Worm (Caenorhabditis elegans) whole organism, L1 larva: ENCODE results near the gene F02C12.2.

Experiments used
- blmp-1 ChIP-seq: fragments of 150-350 bp; optimal IDR thresholded peaks from 2 replicates; lab custom pipeline; 2014; ENCODE audit warnings: missing biosample characterization, missing genetic modification characterization
- ceh-63 ChIP-seq: fragments of 200-800 bp; sonication (Bioruptor generic); optimal IDR thresholded peaks from 2 replicates; lab custom pipeline; 2018; ENCODE audit warnings: mild to moderate bottlenecking, missing genetic modification characterization, missing compliant biosample characterization
- ceh-8 ChIP-seq: fragments of 200-800 bp; sonication (Bioruptor generic); optimal IDR thresholded peaks from 2 replicates; lab custom pipeline; 2018; ENCODE audit warnings: mild to moderate bottlenecking, missing genetic modification characterization, moderate library complexity, missing compliant biosample characterization
- ceh-88 ChIP-seq: fragments of 200-800 bp; sonication (Bioruptor generic); IDR thresholded peaks from 2 replicates; pipeline ENCODE4 v1.3.6; 2022; ENCODE audit warnings: missing genetic modification characterization, missing compliant biosample characterization
- dpl-1 ChIP-seq, 3 experiments: fragments of 150-350 bp in 2 of 3; sonication (generic microtip) in 1 of 3; optimal IDR thresholded peaks; 2 replicates each; lab custom pipeline; 2014 to 2017; ENCODE audit warnings: missing biosample characterization in 3 of 3, missing genetic modification characterization in 3 of 3, missing genetic modification reagents in 3 of 3
- dsc-1 ChIP-seq: sonication (generic microtip); optimal IDR thresholded peaks from 2 replicates; lab custom pipeline; 2016; ENCODE audit warnings: mild to moderate bottlenecking, missing genetic modification characterization, missing compliant biosample characterization
- efl-1 ChIP-seq, 4 experiments: fragments of 150-350 bp; optimal IDR thresholded peaks in 3 of 4; peaks in 1 of 4; 1 replicate in 1 of 4; 2 replicates in 3 of 4; lab custom pipeline; 2014; ENCODE audit warnings: missing biosample characterization in 2 of 4, missing genetic modification characterization in 2 of 4, missing genetic modification reagents in 2 of 4
- egl-13 ChIP-seq: sonication (generic microtip); optimal IDR thresholded peaks from 2 replicates; lab custom pipeline; 2016; ENCODE audit warnings: missing genotype, missing genetic modification reagents, missing genetic modification characterization, missing compliant biosample characterization
- elt-2 ChIP-seq: sonication (generic microtip); optimal IDR thresholded peaks from 2 replicates; lab custom pipeline; 2016; ENCODE audit warnings: missing genetic modification characterization, mild to moderate bottlenecking, inconsistent platforms, missing compliant biosample characterization, missing genetic modification reagents
- ets-5 ChIP-seq: fragments of 200-800 bp; sonication (Bioruptor generic); IDR thresholded peaks from 2 replicates; pipeline ENCODE4 v1.3.6; 2022; ENCODE audit warnings: missing genetic modification characterization, missing compliant biosample characterization
- fkh-10 ChIP-seq: sonication (generic microtip); optimal IDR thresholded peaks from 2 replicates; lab custom pipeline; 2017; ENCODE audit warnings: missing biosample characterization, missing genetic modification reagents, missing genetic modification characterization
- fkh-8 ChIP-seq: sonication (generic microtip); optimal IDR thresholded peaks from 2 replicates; lab custom pipeline; 2016; ENCODE audit warnings: mild to moderate bottlenecking, missing genetic modification characterization, missing compliant biosample characterization
- hlh-17 ChIP-seq: fragments of 200-800 bp; sonication (Bioruptor generic); optimal IDR thresholded peaks from 2 replicates; lab custom pipeline; 2018; ENCODE audit warnings: missing genetic modification characterization, mild to moderate bottlenecking, missing compliant biosample characterization, moderate library complexity, borderline replicate concordance
- hpl-2 ChIP-seq: fragments of 150-350 bp; optimal IDR thresholded peaks from 2 replicates; lab custom pipeline; 2014; ENCODE audit warnings: missing biosample characterization, missing genetic modification reagents, missing genetic modification characterization
- isw-1 ChIP-seq: fragments of 200-800 bp; sonication (Bioruptor generic); IDR thresholded peaks from 2 replicates; pipeline ENCODE4 v1.3.6; 2022; ENCODE audit warnings: missing genetic modification characterization, missing compliant biosample characterization
- lin-13 ChIP-seq: fragments of 150-350 bp; optimal IDR thresholded peaks from 2 replicates; lab custom pipeline; 2014; ENCODE audit warnings: missing biosample characterization, missing genetic modification reagents, missing genetic modification characterization
- lin-14 ChIP-seq: fragments of 200-800 bp; sonication (Bioruptor generic); optimal IDR thresholded peaks from 2 replicates; lab custom pipeline; 2018; ENCODE audit warnings: mild to moderate bottlenecking, missing genetic modification characterization, moderate library complexity, missing compliant biosample characterization
- lin-15B ChIP-seq: fragments of 150-350 bp; sonication (generic microtip); optimal IDR thresholded peaks from 3 replicates; lab custom pipeline; 2014; ENCODE audit warnings: missing biosample characterization, missing genetic modification characterization
- lin-35 ChIP-seq, 2 experiments: fragments of 150-350 bp; optimal IDR thresholded peaks; 2 replicates each; lab custom pipeline; 2014; ENCODE audit warnings: missing biosample characterization in 2 of 2, missing genetic modification characterization in 2 of 2, missing genetic modification reagents in 2 of 2
- lin-39 ChIP-seq: fragments of 150-350 bp; optimal IDR thresholded peaks from 2 replicates; lab custom pipeline; 2014; ENCODE audit warnings: missing biosample characterization, missing genetic modification reagents, missing genetic modification characterization
- lir-3 ChIP-seq: sonication (generic microtip); optimal IDR thresholded peaks from 2 replicates; lab custom pipeline; 2016; ENCODE audit warnings: mild to moderate bottlenecking, missing genetic modification characterization, moderate library complexity, missing compliant biosample characterization; ENCODE audit not compliant: poor library complexity
- lsy-2 ChIP-seq, 2 experiments: fragments of 150-350 bp; optimal IDR thresholded peaks; 2 replicates each; lab custom pipeline; 2014; ENCODE audit warnings: missing biosample characterization in 2 of 2, missing genetic modification characterization in 2 of 2
- mab-9 ChIP-seq: fragments of 200-800 bp; sonication (Bioruptor generic); IDR thresholded peaks from 2 replicates; pipeline ENCODE4 v1.3.6; 2022; ENCODE audit warnings: missing genetic modification reagents, missing genetic modification characterization, missing compliant biosample characterization
- mef-2 ChIP-seq: fragments of 150-350 bp; optimal IDR thresholded peaks from 2 replicates; lab custom pipeline; 2014; ENCODE audit warnings: missing biosample characterization, missing genetic modification characterization
- nhr-11 ChIP-seq: fragments of 150-350 bp; optimal IDR thresholded peaks from 2 replicates; lab custom pipeline; 2014; ENCODE audit warnings: missing biosample characterization, missing genetic modification characterization
- nhr-12 ChIP-seq: sonication (generic microtip); optimal IDR thresholded peaks from 2 replicates; lab custom pipeline; 2017; ENCODE audit warnings: missing biosample characterization, missing genetic modification characterization
- nhr-19 ChIP-seq: fragments of 200-800 bp; sonication (Bioruptor generic); conservative IDR thresholded peaks from 2 replicates; pipeline ENCODE4 v1.3.6; 2022; ENCODE audit warnings: missing genetic modification characterization, missing compliant biosample characterization
- nhr-20 ChIP-seq: sonication (generic microtip); optimal IDR thresholded peaks from 2 replicates; lab custom pipeline; 2016; ENCODE audit warnings: mild to moderate bottlenecking, missing genetic modification characterization, missing compliant biosample characterization
- nhr-237 ChIP-seq: fragments of 150-350 bp; optimal IDR thresholded peaks from 2 replicates; lab custom pipeline; 2014; ENCODE audit warnings: missing biosample characterization, missing genetic modification characterization
- nhr-28 ChIP-seq: fragments of 150-350 bp; optimal IDR thresholded peaks from 2 replicates; lab custom pipeline; 2014; ENCODE audit warnings: missing biosample characterization, missing genetic modification characterization
- nhr-71 ChIP-seq: sonication (generic microtip); optimal IDR thresholded peaks from 2 replicates; lab custom pipeline; 2016; ENCODE audit warnings: mild to moderate bottlenecking, missing genetic modification characterization, moderate library complexity, missing compliant biosample characterization
- nhr-77 ChIP-seq: fragments of 150-350 bp; optimal IDR thresholded peaks from 2 replicates; lab custom pipeline; 2014; ENCODE audit warnings: missing biosample characterization, missing genetic modification characterization
- nhr-85 ChIP-seq: sonication (generic microtip); peaks from one replicate; lab custom pipeline; 2016; ENCODE audit warnings: missing genetic modification characterization, inconsistent platforms, missing compliant biosample characterization
- pqm-1 ChIP-seq: sonication (generic microtip); optimal IDR thresholded peaks from 3 replicates; lab custom pipeline; 2017; ENCODE audit warnings: missing biosample characterization, missing genetic modification characterization
- snpc-4 ChIP-seq: fragments of 150-350 bp; optimal IDR thresholded peaks from 2 replicates; lab custom pipeline; 2014; ENCODE audit warnings: missing biosample characterization, missing genetic modification characterization
- snu-23 ChIP-seq: sonication (generic microtip); optimal IDR thresholded peaks from 2 replicates; lab custom pipeline; 2016; ENCODE audit warnings: missing genetic modification characterization, missing compliant biosample characterization
- sptf-1 ChIP-seq: fragments of 150-350 bp; optimal IDR thresholded peaks from 2 replicates; lab custom pipeline; 2014; ENCODE audit warnings: missing biosample characterization, missing genetic modification characterization
- swsn-7 ChIP-seq: sonication (generic microtip); optimal IDR thresholded peaks from 2 replicates; lab custom pipeline; 2016; ENCODE audit warnings: missing genetic modification characterization, missing compliant biosample characterization
- tlp-1 ChIP-seq: fragments of 150-350 bp; optimal IDR thresholded peaks from 2 replicates; lab custom pipeline; 2014; ENCODE audit warnings: missing biosample characterization, missing genetic modification characterization
- unc-130 ChIP-seq: fragments of 150-350 bp; optimal IDR thresholded peaks from 2 replicates; lab custom pipeline; 2017; ENCODE audit warnings: missing biosample characterization, missing genetic modification characterization, inconsistent platforms
- unc-30 ChIP-seq: sonication (generic microtip); optimal IDR thresholded peaks from 2 replicates; lab custom pipeline; 2017; ENCODE audit warnings: missing biosample characterization, missing genetic modification characterization
- unc-62 ChIP-seq: fragments of 150-350 bp; optimal IDR thresholded peaks from 2 replicates; lab custom pipeline; 2014; ENCODE audit warnings: missing biosample characterization, missing genetic modification reagents, missing genetic modification characterization
- unc-98 ChIP-seq: fragments of 200-800 bp; sonication (Bioruptor generic); IDR thresholded peaks from 2 replicates; pipeline ENCODE4 v1.3.6; 2022; ENCODE audit warnings: missing genetic modification characterization, missing compliant biosample characterization
- vab-15 ChIP-seq: sonication (generic microtip); optimal IDR thresholded peaks from 2 replicates; lab custom pipeline; 2017; ENCODE audit warnings: missing genotype, mild to moderate bottlenecking, missing genetic modification characterization, missing compliant biosample characterization
- xbp-1 ChIP-seq: sonication (generic microtip); optimal IDR thresholded peaks from 2 replicates; lab custom pipeline; 2016; ENCODE audit warnings: missing genetic modification characterization, missing compliant biosample characterization
- ztf-11 ChIP-seq, 2 experiments: sonication (generic microtip); optimal IDR thresholded peaks; 2 replicates each; lab custom pipeline; 2016 to 2017; ENCODE audit warnings: missing genetic modification characterization in 2 of 2, missing biosample characterization in 1 of 2, missing compliant biosample characterization in 1 of 2
- ztf-4 ChIP-seq: fragments of 150-350 bp; optimal IDR thresholded peaks from 2 replicates; lab custom pipeline; 2014; ENCODE audit warnings: missing biosample characterization, missing genetic modification characterization

The F02C12.2 gene

ce11 chrX:13358573-13358972, 40.5 kb downstream of the F02C12.2 start (continued):
- no peak for TF ChIP-seq unc-98 (GFP tag; lab: Robert Waterston, UW)
- no peak for TF ChIP-seq nhr-28 (tag; lab: Kevin White, UChicago)
- TF ChIP-seq swsn-7 (tag; lab: Kevin White, UChicago) = peak; percentile 71
- TF ChIP-seq nhr-20 (tag; lab: Kevin White, UChicago) = peak; percentile 98
- TF ChIP-seq nhr-77 (tag; lab: Kevin White, UChicago) = peak; percentile 83
- peak; percentile 12 for TF ChIP-seq snpc-4 (tag; lab: Kevin White, UChicago)
- peak; percentile 63 for TF ChIP-seq lin-13 (GFP tag; lab: Kevin White, UChicago)
- TF ChIP-seq unc-130 (tag; lab: Kevin White, UChicago) = peak; percentile 85
- TF ChIP-seq ets-5 (GFP tag; lab: Robert Waterston, UW) = no peak
- TF ChIP-seq ceh-88 = peak; percentile 32; the same call in 1 of the 2 replicates
- TF ChIP-seq fkh-8 (tag; lab: Kevin White, UChicago) = no peak
- peak; percentile 70 for TF ChIP-seq nhr-237 (tag; lab: Kevin White, UChicago)
- peak; percentile 61 for TF ChIP-seq ceh-63 (GFP tag; lab: Kevin White, UChicago)
- peak; percentile 82 for TF ChIP-seq elt-2
- no peak for TF ChIP-seq pqm-1 (tag; lab: Kevin White, UChicago)
- TF ChIP-seq nhr-11 = peak; percentile 81
- TF ChIP-seq dpl-1 (GFP tag; optimal IDR thresholded peaks at IDR 0.05; lab: Kevin White, UChicago) = peak in 2 of 3 experiments; percentile 1 to 35
- peak; percentile 58 to 79 for TF ChIP-seq lsy-2 (tag; optimal IDR thresholded peaks at IDR 0.05; lab: Kevin White, UChicago)

ce11 chrX:13357673-13358072, 41.4 kb downstream of the F02C12.2 start:
- no peak for TF ChIP-seq swsn-7 (tag; lab: Kevin White, UChicago)
- TF ChIP-seq lin-35 (GFP tag; optimal IDR thresholded peaks at IDR 0.05; lab: Kevin White, UChicago) = no peak
- TF ChIP-seq nhr-19 (GFP tag; lab: Robert Waterston, UW) = peak; percentile 33
- peak; percentile 33 for TF ChIP-seq snu-23 (GFP tag; lab: Kevin White, UChicago)
- no peak for TF ChIP-seq sptf-1
- TF ChIP-seq nhr-20 (tag; lab: Kevin White, UChicago) = peak; percentile 42
- peak; percentile 84 for TF ChIP-seq blmp-1
- peak; percentile 20 for TF ChIP-seq nhr-71
- TF ChIP-seq nhr-85 (tag; lab: Kevin White, UChicago) = peak; percentile 56

ce11 chrX:13356469-13356868, 42.7 kb downstream of the F02C12.2 start:
- TF ChIP-seq lir-3 = no peak
- no peak for TF ChIP-seq isw-1 (GFP tag; lab: Robert Waterston, UW)
- no peak for TF ChIP-seq snpc-4 (tag; lab: Kevin White, UChicago)
- no peak for TF ChIP-seq unc-98 (GFP tag; lab: Robert Waterston, UW)
- no peak for TF ChIP-seq ceh-8 (GFP tag; lab: Kevin White, UChicago)
- peak; percentile 4 for TF ChIP-seq xbp-1 (tag; lab: Kevin White, UChicago)
- TF ChIP-seq nhr-20 (tag; lab: Kevin White, UChicago) = peak; percentile 95
- no peak for TF ChIP-seq ztf-11 (tag; optimal IDR thresholded peaks at IDR 0.05; lab: Kevin White, UChicago)
- TF ChIP-seq nhr-19 (GFP tag; lab: Robert Waterston, UW) = peak; percentile 91
- TF ChIP-seq fkh-10 (GFP tag; lab: Kevin White, UChicago) = no peak
- peak in 1 of 2 experiments; percentile 10 for TF ChIP-seq efl-1 (optimal IDR thresholded peaks at IDR 0.05; lab: Kevin White, UChicago)
- TF ChIP-seq efl-1 (GFP tag; optimal IDR thresholded peaks at IDR 0.05 in 1 of 2; lab: Kevin White, UChicago) = no peak
- TF ChIP-seq ceh-88 = no peak
- no peak for TF ChIP-seq hpl-2
- peak; percentile 38 for TF ChIP-seq nhr-77 (tag; lab: Kevin White, UChicago)
- peak; percentile 93 for TF ChIP-seq nhr-71
- TF ChIP-seq mab-9 (GFP tag; lab: Robert Waterston, UW) = no peak
- no peak for TF ChIP-seq vab-15 (tag; lab: Kevin White, UChicago)
- peak; percentile 38 for TF ChIP-seq lin-13 (GFP tag; lab: Kevin White, UChicago)
- TF ChIP-seq dsc-1 (tag; lab: Kevin White, UChicago) = no peak
- TF ChIP-seq unc-62 = no peak
- TF ChIP-seq nhr-237 (tag; lab: Kevin White, UChicago) = no peak
- peak; percentile 94 for TF ChIP-seq lin-14 (GFP tag; lab: Kevin White, UChicago)
- TF ChIP-seq hlh-17 = no peak
- TF ChIP-seq lin-15B (tag; lab: Kevin White, UChicago) = no peak
- TF ChIP-seq tlp-1 (tag; lab: Kevin White, UChicago) = no peak
- peak; percentile 80 for TF ChIP-seq snu-23 (GFP tag; lab: Kevin White, UChicago)
- TF ChIP-seq nhr-85 (tag; lab: Kevin White, UChicago) = peak; percentile 99
- TF ChIP-seq mef-2 = peak; percentile 45
- no peak for TF ChIP-seq unc-30 (tag; lab: Kevin White, UChicago)
- no peak for TF ChIP-seq nhr-12 (tag; lab: Kevin White, UChicago)
- no peak for TF ChIP-seq egl-13 (tag; lab: Kevin White, UChicago)
- peak; percentile 58 for TF ChIP-seq lin-39
- TF ChIP-seq ztf-4 (tag; lab: Kevin White, UChicago) = no peak
